Fruit fly (Drosophila melanogaster) whole organism, larva: Measurements from ENCODE around the gene CG4168.

Experiments
- noc ChIP-seq: fragments of 200-800 bp; sonication (Bioruptor generic); optimal IDR thresholded peaks from 3 replicates; lab custom pipeline; 2019; ENCODE audit warnings: missing biosample characterization, mild to moderate bottlenecking, missing genetic modification characterization, moderate library complexity

CG4168 gene

DNA sequence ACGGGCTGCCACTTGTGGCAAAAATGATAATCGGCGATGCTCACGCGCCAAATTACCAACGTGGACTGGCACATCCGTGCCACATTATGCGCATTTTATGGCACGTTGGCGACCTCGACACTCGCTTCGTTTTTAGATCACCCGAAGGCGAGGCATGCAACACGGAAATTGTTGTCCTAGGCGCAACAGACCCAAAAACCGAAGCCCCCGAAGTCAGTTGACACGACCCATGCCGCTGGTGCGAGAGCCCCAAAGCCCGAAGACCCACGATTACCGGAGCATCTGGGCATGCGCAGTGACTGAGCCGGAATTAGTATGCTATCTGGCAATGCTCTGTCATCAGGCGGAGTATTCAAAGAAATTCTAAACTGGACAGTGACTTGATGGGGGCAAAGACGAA lies at the start of gene CG4168:
TSS of gene CG4168 (minus strand) at position 51 of the 400 bp plus-strand sequence.
- TF ChIP-seq noc (tag; lab: Kevin White, UChicago) = no peak

DNA sequence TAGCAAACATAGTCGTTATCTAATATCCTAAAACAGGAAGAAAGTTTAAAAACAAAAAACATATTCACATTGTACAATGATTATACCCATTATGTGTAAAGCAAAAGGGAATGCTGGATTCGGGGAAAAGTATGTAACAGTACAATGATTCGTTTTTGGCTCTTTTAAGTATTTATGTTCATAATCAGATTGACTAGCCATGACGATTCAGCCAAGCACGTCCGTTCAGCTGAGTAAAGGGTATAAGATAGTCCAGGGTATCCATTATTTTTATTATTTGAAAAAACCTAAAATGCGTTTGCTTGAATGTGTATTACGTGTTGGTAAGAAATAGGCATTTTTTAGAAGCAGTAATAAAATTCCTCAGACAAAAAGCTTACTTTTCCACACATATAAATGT lies 49.4 kb upstream of the CG4168 start:
- no peak for TF ChIP-seq noc (tag; lab: Kevin White, UChicago)

DNA sequence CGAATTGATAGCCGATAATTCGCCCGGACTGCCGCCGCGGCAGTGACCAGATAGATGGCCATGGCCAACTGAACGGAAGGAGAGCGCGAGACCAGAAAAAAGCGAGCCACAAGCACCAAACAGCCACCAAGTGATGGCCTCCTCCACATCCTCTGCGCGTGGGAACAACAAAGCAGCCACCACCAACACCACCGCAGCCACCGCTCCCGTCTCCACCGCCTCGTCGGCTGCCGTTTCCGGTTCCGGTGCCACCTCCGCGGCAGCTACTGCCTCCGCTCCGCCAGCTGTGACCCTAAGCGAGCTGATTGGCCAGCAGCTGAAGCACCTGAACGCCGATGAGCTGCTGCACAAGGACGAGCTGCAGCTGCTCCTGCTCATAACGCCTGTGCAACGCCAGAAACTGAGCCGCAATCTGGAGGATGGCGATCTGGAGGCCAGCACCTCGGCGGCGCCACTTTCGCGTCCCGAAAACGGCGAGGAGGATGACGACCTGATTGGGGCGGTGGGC lies 48.8 kb upstream of the CG4168 start:
- TF ChIP-seq noc (tag; lab: Kevin White, UChicago) = no peak

DNA sequence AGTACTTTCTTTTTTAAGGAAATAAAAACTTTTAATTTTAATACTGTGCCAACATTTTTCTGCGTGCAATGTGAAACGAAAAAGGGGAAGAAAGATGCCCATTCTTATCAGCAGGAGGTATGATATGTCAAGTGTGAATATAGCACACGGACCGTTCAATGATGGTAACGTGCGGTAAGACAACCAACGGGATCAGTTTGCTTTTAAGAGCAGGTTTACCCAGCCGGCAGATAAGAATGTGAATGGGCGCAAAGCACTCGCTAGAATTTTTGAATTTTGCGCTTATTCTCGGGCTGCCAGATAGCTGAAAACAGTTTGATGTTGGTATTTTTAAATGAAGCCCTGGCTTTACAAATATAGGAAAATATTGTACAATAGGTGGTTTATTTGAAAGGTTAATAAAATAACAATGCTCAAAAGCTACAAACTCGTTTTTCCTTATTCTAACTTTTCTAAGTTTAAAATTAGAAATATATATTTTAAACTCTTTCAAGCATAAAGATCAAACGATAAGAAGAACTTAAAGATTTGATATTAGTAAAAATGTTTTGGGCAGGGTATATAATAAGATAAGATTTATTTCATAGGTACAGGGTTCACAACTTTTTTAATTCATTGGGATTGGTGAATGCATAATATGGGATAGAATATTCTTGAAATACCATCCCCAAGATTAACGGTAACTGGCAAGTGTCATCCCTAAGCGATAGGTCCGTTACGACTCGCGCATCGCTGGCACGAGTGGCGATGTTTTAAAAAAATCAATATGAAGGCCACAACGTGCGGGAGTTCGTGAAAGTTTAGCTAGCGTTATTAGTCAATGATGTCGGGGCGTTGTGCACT lies 48.1 kb upstream of the CG4168 start, which contains the start of gene dao:
TSS of gene dao (plus strand) at position 717 of the 843 bp plus-strand sequence.
- no peak for TF ChIP-seq noc (tag; lab: Kevin White, UChicago)

DNA sequence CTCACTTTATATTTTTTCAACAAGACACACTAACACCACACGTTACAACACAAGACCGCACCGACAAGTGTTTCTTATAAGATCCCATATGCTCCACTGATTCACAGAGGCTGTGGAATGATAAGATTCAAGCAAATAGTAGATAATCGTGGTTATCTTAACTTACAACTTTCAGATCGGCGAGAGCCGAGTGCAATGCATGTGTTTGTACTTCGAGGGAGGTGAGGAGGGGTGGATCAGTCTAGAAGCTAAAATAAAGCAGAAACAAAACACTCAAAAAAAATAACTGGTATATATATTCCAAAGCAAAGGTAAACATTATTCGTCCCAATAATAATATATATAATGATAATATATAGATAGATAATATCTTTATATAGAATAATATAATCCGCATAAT lies 47.4 kb upstream of the CG4168 start, which contains the start of gene ZnT35C:
TSS of gene ZnT35C (minus strand) at position 101 of the 400 bp plus-strand sequence.
- TF ChIP-seq noc (tag; lab: Kevin White, UChicago) = no peak

DNA sequence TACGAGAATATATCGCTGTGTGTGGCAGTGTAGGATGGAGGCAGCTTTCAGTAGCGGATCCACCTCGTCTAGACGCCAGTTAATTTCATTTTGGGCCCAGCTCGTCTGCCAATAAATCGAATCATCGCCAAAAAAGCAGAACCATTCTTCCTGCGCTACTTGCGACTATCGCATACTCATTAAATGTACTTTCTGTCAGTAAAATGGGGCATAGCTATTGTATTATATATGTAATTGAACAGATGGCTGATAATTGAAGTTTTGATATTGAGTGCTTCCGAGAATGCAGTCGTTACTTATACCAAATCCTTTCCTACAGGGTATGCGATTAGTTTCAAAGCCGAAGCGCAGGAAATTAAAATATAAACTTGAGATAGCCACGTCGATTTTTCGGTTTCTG lies 44.4 kb upstream of the CG4168 start:
- no peak for TF ChIP-seq noc (tag; lab: Kevin White, UChicago)

DNA sequence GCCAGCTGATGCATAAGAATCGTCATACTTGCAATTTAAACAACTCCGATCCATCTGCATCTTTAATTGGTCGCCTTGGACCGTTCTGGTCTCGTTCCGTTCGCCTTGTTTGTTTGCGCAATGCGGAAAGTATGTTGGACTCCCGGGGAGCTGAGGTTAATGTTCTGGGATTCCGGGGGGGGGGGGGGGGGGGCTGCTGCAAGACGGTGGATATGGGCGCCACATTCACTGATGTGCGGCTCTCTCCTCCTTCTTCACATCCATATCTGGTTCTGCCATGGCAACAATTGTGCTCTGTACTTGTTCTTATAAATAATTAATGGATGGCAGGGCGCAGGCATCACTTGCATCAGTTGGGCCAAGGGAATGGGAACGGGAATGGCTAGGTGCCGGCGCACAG lies 43.2 kb upstream of the CG4168 start:
- TF ChIP-seq noc (tag; lab: Kevin White, UChicago) = no peak

DNA sequence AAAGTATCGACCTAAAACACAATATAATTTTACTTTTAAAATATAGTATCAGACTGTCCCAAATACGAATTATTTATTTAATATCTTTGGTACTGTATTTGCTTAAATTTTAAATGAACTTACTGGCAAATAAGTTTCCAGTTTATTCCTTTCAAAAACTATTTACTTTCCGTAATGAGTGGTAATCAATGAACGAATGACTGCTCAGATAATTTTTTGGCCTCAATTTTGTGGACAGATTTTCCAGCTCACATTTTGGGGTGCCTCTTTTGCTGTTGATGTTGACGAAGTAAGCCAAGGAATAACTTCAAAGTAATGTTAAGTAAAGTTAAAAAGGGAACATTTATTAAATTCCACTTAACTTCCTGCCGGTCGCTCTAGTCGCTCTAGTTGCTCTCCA lies 14.7 kb upstream of the CG4168 start, which contains the start of gene CG43230:
TSS of gene CG43230 (plus strand) at position 301 of the 400 bp plus-strand sequence.
- no peak for TF ChIP-seq noc (tag; lab: Kevin White, UChicago)

DNA sequence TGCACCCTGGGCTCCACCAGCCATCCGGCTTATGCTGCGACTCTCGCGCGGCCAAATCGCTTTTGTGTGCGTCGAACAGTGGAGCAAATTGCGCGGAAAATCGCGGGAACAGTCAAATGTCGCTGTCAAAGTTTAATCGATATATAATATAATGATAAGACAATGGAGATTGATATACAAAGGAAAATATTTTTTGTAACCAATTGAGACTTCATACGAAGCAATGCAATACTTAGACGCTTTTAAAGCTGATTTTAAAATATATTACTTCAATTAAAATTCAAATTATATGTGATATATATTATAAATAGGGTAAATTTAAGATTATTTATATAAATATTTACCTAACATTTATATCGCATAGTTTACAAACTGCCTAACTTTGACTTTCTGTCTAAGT lies 11.2 kb upstream of the CG4168 start:
- TF ChIP-seq noc (tag; lab: Kevin White, UChicago) = no peak

DNA sequence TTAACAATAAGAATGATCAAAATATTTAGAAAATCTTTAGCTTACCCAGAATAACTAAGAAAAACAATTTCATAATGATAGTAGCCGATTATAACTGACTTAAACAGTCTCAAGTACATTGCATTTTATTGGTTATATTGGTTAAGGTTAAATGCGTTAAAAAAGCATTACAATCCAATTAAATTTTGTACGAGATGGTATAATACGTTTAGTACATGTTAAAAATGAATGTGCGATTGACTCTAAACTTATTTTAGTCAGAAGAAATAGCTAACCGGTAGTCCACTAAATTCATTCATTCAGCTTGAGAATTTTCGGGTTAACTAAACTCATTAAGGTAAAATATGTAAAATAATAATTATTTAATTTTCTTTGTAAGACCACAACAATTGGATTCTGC lies 1.7 kb upstream of the CG4168 start, which contains the start of gene Sfp35C:
TSS of gene Sfp35C (minus strand) at position 101 of the 400 bp plus-strand sequence.
- TF ChIP-seq noc (tag; lab: Kevin White, UChicago) = no peak

DNA sequence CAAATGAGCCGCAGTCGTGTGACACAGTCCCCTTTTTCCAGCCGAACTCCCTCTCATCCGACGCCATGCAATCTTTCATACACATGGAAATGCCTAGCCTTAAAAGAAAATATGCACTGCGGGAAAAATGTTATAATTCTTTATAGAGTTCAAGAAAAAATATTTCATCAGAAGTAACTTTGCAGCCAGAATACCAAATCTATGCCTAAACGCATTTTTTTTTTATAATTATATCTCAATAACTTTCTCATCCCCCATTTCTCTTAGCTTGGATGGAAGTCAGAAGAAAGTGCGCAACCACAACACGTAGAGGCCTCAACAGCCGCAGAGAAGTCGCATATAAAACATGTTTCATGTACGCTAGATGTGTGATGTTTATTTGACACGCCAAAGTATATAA lies 21.2 kb downstream of the CG4168 start:
- no peak for TF ChIP-seq noc (tag; lab: Kevin White, UChicago)

DNA sequence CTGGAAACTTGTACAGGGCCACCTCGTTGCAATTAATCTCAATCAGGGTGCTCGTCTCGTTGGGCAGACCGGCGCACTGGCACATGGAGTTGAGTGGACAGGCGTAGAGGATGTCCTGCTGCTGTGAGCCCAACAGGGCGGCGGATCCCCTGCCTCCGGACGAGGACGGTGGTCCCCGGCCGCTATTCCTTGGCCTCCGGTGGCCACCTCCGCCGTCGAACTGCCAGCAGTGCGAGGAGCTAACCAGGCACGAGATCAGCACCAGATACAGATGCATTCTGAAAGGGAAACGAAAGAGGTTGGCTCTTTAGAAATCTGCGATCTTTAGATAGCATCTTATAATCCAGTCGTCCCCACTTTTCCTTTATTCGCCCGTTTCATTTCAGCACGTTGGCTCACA lies 22.2 kb downstream of the CG4168 start:
- no peak for TF ChIP-seq noc (tag; lab: Kevin White, UChicago)

DNA sequence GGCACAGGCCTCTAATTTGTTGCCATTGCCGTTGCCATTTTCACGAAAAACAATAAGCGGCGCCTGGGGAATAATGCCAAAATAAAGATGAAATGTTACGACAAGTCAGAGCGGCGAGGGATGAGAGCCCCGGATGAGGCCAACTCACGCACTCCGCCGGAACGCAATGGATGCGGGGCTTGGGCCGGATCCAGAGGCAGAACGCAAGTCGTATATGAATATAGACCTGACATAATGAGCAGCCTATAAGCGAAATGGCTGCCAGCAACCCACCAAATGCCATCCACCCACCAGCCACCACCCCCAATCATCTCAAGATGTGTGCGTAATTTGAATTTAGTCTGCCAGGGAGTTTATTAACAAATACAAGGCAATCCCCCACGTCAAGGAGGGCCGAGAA lies 81.8 kb downstream of the CG4168 start:
- no peak for TF ChIP-seq noc (tag; lab: Kevin White, UChicago)

DNA sequence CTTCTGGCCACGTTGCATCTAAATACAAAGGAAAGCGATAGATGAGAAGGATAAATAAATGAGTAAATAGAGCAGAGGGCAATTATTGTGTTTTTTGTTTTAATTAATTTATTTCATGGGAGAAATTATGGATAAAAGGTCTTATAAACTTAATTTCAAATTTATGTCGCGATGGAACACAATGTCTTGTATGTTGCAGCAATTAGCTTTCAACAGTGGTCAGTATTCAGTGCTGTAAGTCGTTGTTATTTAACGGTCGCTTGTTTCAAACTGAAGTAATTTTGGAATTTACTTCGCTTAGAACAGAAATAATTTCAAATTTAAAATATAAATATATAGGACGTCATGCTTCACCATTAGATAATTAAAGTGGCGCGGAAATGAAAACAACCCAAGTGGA lies 82.3 kb downstream of the CG4168 start:
- no peak for TF ChIP-seq noc (tag; lab: Kevin White, UChicago)

DNA sequence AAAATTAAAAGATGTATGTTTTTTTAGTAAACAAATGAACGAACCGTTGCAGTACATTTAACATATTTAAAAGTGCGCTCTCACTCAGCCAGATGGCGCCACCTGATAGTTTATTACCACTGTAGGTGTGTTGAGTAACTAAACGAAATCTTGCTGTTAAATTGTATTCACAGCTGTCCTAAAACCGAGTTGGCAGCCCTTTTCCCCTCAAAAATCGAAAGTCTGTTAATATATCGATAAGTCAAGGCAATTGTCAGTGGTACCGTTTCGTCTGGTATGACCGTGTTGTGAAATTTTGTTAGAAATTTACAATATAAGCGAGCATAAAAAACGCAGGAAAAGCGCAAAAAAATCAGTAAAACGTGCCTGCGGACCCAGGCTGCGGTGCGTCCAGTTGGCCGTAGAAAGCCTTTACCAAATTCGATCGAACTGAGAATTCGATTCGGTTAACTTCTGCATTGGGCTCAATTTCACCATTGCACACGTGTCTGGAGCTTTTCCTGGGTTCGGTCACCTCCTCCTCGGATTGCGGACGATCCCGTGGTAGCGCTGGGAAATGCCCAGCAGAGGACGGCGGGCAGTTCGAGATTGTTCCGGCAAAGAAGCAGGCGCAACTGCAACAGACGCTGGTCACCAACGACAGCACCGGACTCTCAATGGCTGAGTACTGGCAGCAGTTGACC lies 86.9 kb downstream of the CG4168 start, which contains the start of gene stc:
TSS of gene stc (plus strand) at position 247 of the 683 bp plus-strand sequence.
- no peak for TF ChIP-seq noc (tag; lab: Kevin White, UChicago)
